Fruit fly (Drosophila melanogaster): ENCODE measurements around the gene CG3918.
A peak's percentile ranks its signal among the peaks of the same experiment; 100 is the strongest.

Gene CG3918

dm6 chrX:6528508-6528998, 4.3 kb downstream of the CG3918 start, which contains the start of gene Agxt:
TSS of gene Agxt (plus strand) at chrX:6528948.
- TF ChIP-seq fru (GFP tag; optimal IDR thresholded peaks at IDR 0.05) (peak; percentile 61), usp (GFP tag; optimal IDR thresholded peaks at IDR 0.05) (no peak), br (GFP tag; optimal IDR thresholded peaks at IDR 0.05) (peak; percentile 14), rgr (GFP tag; optimal IDR thresholded peaks at IDR 0.05) (peak; percentile 63), HLH106 (tag; optimal IDR thresholded peaks at IDR 0.05) (peak; percentile 29), h (GFP tag; optimal IDR thresholded peaks at IDR 0.05) (peak; percentile 57), Abd-B (GFP tag; optimal IDR thresholded peaks at IDR 0.05) (no peak), sage (GFP tag; optimal IDR thresholded peaks at IDR 0.05) (no peak), psq (GFP tag; optimal IDR thresholded peaks at IDR 0.05) (peak; percentile 28), Mio (GFP tag; optimal IDR thresholded peaks at IDR 0.05) (no peak), GATAd (GFP tag; optimal IDR thresholded peaks at IDR 0.05) (no peak), Dif (GFP tag; optimal IDR thresholded peaks at IDR 0.05; ENCODE audit: partially characterized antibody) (no peak), OdsH (GFP tag; optimal IDR thresholded peaks at IDR 0.05) (peak; percentile 44), foxo (GFP tag; optimal IDR thresholded peaks at IDR 0.05) (peak in 1 of 2 experiments; percentile 59), Hr78 (GFP tag; optimal IDR thresholded peaks at IDR 0.05) (no peak), ey (GFP tag; optimal IDR thresholded peaks at IDR 0.05) (peak; percentile 62)

- no peak for TF ChIP-seq brk (GFP tag; optimal IDR thresholded peaks at IDR 0.05)
- no peak for TF ChIP-seq Rel (GFP tag; optimal IDR thresholded peaks at IDR 0.05)
- peak; percentile 85 for TF ChIP-seq Rel (tag; optimal IDR thresholded peaks at IDR 0.05)
Observed at dm6 chrX:6529179-6529766, 5.0 kb downstream of the CG3918 start.

dm6 chrX:6533101-6533636, 8.9 kb downstream of the CG3918 start, which contains the start of gene RpL7A:
TSS of gene RpL7A (minus strand) at chrX:6533348.
- TF ChIP-seq lola (GFP tag; optimal IDR thresholded peaks at IDR 0.05) (no peak), br (GFP tag; optimal IDR thresholded peaks at IDR 0.05) (peak; percentile 61), CG9705 (GFP tag; optimal IDR thresholded peaks at IDR 0.05) (peak; percentile 54), foxo (GFP tag; optimal IDR thresholded peaks at IDR 0.05) (peak in 1 of 2 experiments; percentile 44), dl (GFP tag; optimal IDR thresholded peaks at IDR 0.05; ENCODE audit: insufficient read depth in 1 of 2, partially characterized antibody in 2 of 2) (no peak), dmrt93B (GFP tag; optimal IDR thresholded peaks at IDR 0.05) (peak; percentile 82), Abd-B (GFP tag; optimal IDR thresholded peaks at IDR 0.05) (no peak), psq (GFP tag; optimal IDR thresholded peaks at IDR 0.05) (no peak), Jra (GFP tag; optimal IDR thresholded peaks at IDR 0.05) (no peak), sage (GFP tag; optimal IDR thresholded peaks at IDR 0.05) (peak; percentile 19), h (GFP tag; optimal IDR thresholded peaks at IDR 0.05) (peak; percentile 39), rgr (GFP tag; optimal IDR thresholded peaks at IDR 0.05) (peak; percentile 80), Sp1 (GFP tag; optimal IDR thresholded peaks at IDR 0.05) (peak; percentile 81), HLH106 (tag; optimal IDR thresholded peaks at IDR 0.05) (peak; percentile 51), Hr78 (GFP tag; optimal IDR thresholded peaks at IDR 0.05) (no peak), Mio (GFP tag; optimal IDR thresholded peaks at IDR 0.05) (no peak), Rel (GFP tag; optimal IDR thresholded peaks at IDR 0.05) (no peak), Rel (tag; optimal IDR thresholded peaks at IDR 0.05) (peak; percentile 18), ey (GFP tag; optimal IDR thresholded peaks at IDR 0.05) (no peak), Hr83 (GFP tag; optimal IDR thresholded peaks at IDR 0.05; ENCODE audit: poor library complexity, severe bottlenecking) (peak; percentile 18), pan (optimal IDR thresholded peaks at IDR 0.05) (no peak), sv (GFP tag; optimal IDR thresholded peaks at IDR 0.05) (no peak), Hnf4 (GFP tag; optimal IDR thresholded peaks at IDR 0.05) (peak; percentile 68), Myc (optimal IDR thresholded peaks at IDR 0.05) (peak; percentile 39), tai (GFP tag; optimal IDR thresholded peaks at IDR 0.05) (no peak), OdsH (GFP tag; optimal IDR thresholded peaks at IDR 0.05) (peak; percentile 55), GATAd (GFP tag; optimal IDR thresholded peaks at IDR 0.05) (no peak), Vsx2 (GFP tag; optimal IDR thresholded peaks at IDR 0.05; ENCODE audit: partially characterized antibody) (no peak), dsf (GFP tag; optimal IDR thresholded peaks at IDR 0.05; ENCODE audit: borderline replicate concordance) (no peak), fru (GFP tag; optimal IDR thresholded peaks at IDR 0.05) (peak; percentile 31)

All from whole organism, wandering third instar larva.